Fruit fly (Drosophila melanogaster) whole organism, adult: Measurements from ENCODE around the gene Cyp1.

ENCODE experiments used
- CG11617 ChIP-seq: fragments of 200-800 bp; sonication (Bioruptor generic); optimal IDR thresholded peaks from 2 replicates; lab custom pipeline; 2017; ENCODE audit warnings: mild to moderate bottlenecking, missing biosample characterization, missing genetic modification reagents, missing genetic modification characterization
- CG12768 ChIP-seq: fragments of 200-800 bp; sonication (Bioruptor generic); optimal IDR thresholded peaks from 2 replicates; lab custom pipeline; 2017; ENCODE audit warnings: missing biosample characterization, missing genetic modification characterization, mild to moderate bottlenecking, moderate library complexity, missing genetic modification reagents
- CG14711 ChIP-seq: fragments of 200-800 bp; sonication (Bioruptor generic); optimal IDR thresholded peaks from 2 replicates; lab custom pipeline; 2018; ENCODE audit warnings: missing biosample characterization, mild to moderate bottlenecking, missing genetic modification characterization, moderate library complexity
- CG1620 ChIP-seq: fragments of 200-800 bp; sonication (Bioruptor generic); optimal IDR thresholded peaks from 2 replicates; lab custom pipeline; 2016; ENCODE audit warnings: missing biosample characterization, missing genetic modification characterization
- CG33017 ChIP-seq: fragments of 200-800 bp; sonication (Bioruptor generic); optimal IDR thresholded peaks from 2 replicates; lab custom pipeline; 2018; ENCODE audit warnings: missing biosample characterization, mild to moderate bottlenecking, missing genetic modification characterization, moderate library complexity
- CG5204 ChIP-seq: fragments of 200-800 bp; sonication (Bioruptor generic); optimal IDR thresholded peaks from 2 replicates; lab custom pipeline; 2016; ENCODE audit warnings: missing biosample characterization, missing genetic modification characterization
- CG7045 ChIP-seq: fragments of 200-800 bp; sonication (Bioruptor generic); optimal IDR thresholded peaks from 2 replicates; lab custom pipeline; 2017; ENCODE audit warnings: missing biosample characterization, mild to moderate bottlenecking, missing genetic modification characterization
- CG7101 ChIP-seq: fragments of 200-800 bp; sonication (Bioruptor generic); optimal IDR thresholded peaks from 2 replicates; lab custom pipeline; 2018; ENCODE audit warnings: missing biosample characterization, mild to moderate bottlenecking, missing genetic modification characterization, moderate library complexity
- Clk ChIP-seq: fragments of 200-800 bp; sonication (Bioruptor generic); optimal IDR thresholded peaks from 2 replicates; lab custom pipeline; 2017; ENCODE audit warnings: missing biosample characterization, missing genetic modification characterization
- Crg-1 ChIP-seq: fragments of 200-800 bp; sonication (Bioruptor generic); optimal IDR thresholded peaks from 2 replicates; lab custom pipeline; 2016; ENCODE audit warnings: missing biosample characterization, missing genetic modification characterization
- Hr96 ChIP-seq: fragments of 200-800 bp; sonication (Bioruptor generic); optimal IDR thresholded peaks from 2 replicates; lab custom pipeline; 2016; ENCODE audit warnings: missing biosample characterization, missing genetic modification characterization
- Mnt ChIP-seq: fragments of 200-800 bp; sonication (Bioruptor generic); optimal IDR thresholded peaks from 2 replicates; lab custom pipeline; 2016; ENCODE audit warnings: missing biosample characterization, mild to moderate bottlenecking, missing genetic modification characterization
- bab1 ChIP-seq: fragments of 200-800 bp; sonication (Bioruptor generic); optimal IDR thresholded peaks from 3 replicates; lab custom pipeline; 2019; ENCODE audit warnings: missing biosample characterization, mild to moderate bottlenecking, missing genetic modification characterization, moderate library complexity
- cic ChIP-seq: fragments of 200-800 bp; sonication (Bioruptor generic); optimal IDR thresholded peaks from 2 replicates; lab custom pipeline; 2017; ENCODE audit warnings: missing biosample characterization, mild to moderate bottlenecking, missing genetic modification characterization, moderate library complexity
- cnc ChIP-seq, 2 experiments: fragments of >200 bp; optimal IDR thresholded peaks; 2 replicates each; lab custom pipeline; 2017
- kay ChIP-seq: fragments of 200-800 bp; sonication (Bioruptor generic); peaks from one replicate; lab custom pipeline; 2016; ENCODE audit warnings: missing biosample characterization, missing genetic modification characterization, borderline replicate concordance
- ovo ChIP-seq: fragments of 200-800 bp; sonication (Bioruptor generic); optimal IDR thresholded peaks from 2 replicates; lab custom pipeline; 2016; ENCODE audit warnings: missing biosample characterization, missing genetic modification characterization
- pad ChIP-seq: fragments of 200-800 bp; sonication (Bioruptor generic); optimal IDR thresholded peaks from 3 replicates; lab custom pipeline; 2017; ENCODE audit warnings: missing biosample characterization, missing genetic modification characterization, mild to moderate bottlenecking, moderate library complexity, missing genetic modification reagents
- tj ChIP-seq: fragments of 200-800 bp; sonication (Bioruptor generic); optimal IDR thresholded peaks from 3 replicates; lab custom pipeline; 2017; ENCODE audit warnings: missing biosample characterization, mild to moderate bottlenecking, missing genetic modification characterization, moderate library complexity
- toe ChIP-seq: fragments of 200-800 bp; sonication (Bioruptor generic); optimal IDR thresholded peaks from 2 replicates; lab custom pipeline; 2016; ENCODE audit warnings: missing biosample characterization, missing genetic modification characterization

Gene Cyp1

dm6 chrX:16335107-16335642 is 15.0 kb upstream of the Cyp1 start:
- TF ChIP-seq tj (GFP tag; lab: Kevin White, UChicago) (peak; percentile 75), cic (peak; percentile 28), CG1620 (peak; percentile 57), Crg-1 (GFP tag; lab: Kevin White, UChicago) (peak; percentile 79), CG7101 (peak; percentile 86), CG14711 (tag; lab: Kevin White, UChicago) (peak; percentile 75), CG33017 (tag; lab: Kevin White, UChicago) (peak; percentile 64), bab1 (GFP tag; lab: Kevin White, UChicago) (peak; percentile 62), kay (peak; percentile 47), Hr96 (GFP tag; lab: Kevin White, UChicago) (no peak), Clk (no peak), cnc (optimal IDR thresholded peaks at IDR 0.05; lab: Kevin White, UChicago) (no peak), CG5204 (GFP tag; lab: Kevin White, UChicago) (peak; percentile 70), CG12768 (GFP tag; lab: Kevin White, UChicago) (peak; percentile 65), pad (GFP tag; lab: Kevin White, UChicago) (peak; percentile 53), ovo (GFP tag; lab: Kevin White, UChicago) (peak; percentile 70), Mnt (GFP tag; lab: Kevin White, UChicago) (peak; percentile 89), toe (peak; percentile 51), CG7045 (GFP tag; lab: Kevin White, UChicago) (peak; percentile 58), CG11617 (GFP tag; lab: Kevin White, UChicago) (peak; percentile 89)

DNA sequence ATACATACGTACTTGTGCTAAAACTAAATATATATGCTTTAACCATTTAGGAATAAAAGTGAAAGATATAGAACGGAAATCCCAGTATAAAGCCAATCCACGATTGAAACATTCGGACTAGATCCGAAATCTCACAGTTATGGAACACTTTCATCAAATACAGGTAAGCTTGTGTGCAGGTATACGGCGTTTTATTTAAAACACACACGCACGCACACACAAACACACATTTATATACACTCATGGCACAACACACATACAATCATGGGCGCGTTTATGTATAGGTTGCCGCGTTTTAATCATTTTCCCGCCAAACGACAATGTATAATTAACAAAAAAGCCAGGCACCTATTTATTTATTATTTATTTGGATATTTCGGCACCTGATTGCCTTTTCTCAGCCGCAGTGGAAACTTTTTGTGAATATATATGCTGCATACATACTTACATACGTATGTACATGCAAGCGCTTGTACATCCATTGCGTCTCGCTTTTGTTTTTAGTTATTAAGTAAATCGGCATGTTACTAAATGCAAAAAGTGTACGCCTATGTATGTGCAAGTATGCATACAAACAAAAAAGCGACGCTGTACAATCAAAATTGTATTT is 14.2 kb upstream of the Cyp1 start:
- TF ChIP-seq Clk (no peak), Crg-1 (GFP tag; lab: Kevin White, UChicago) (no peak), Hr96 (GFP tag; lab: Kevin White, UChicago) (no peak), Mnt (GFP tag; lab: Kevin White, UChicago) (peak; percentile 43), CG7101 (no peak), kay (no peak), cic (peak; percentile 20)

DNA sequence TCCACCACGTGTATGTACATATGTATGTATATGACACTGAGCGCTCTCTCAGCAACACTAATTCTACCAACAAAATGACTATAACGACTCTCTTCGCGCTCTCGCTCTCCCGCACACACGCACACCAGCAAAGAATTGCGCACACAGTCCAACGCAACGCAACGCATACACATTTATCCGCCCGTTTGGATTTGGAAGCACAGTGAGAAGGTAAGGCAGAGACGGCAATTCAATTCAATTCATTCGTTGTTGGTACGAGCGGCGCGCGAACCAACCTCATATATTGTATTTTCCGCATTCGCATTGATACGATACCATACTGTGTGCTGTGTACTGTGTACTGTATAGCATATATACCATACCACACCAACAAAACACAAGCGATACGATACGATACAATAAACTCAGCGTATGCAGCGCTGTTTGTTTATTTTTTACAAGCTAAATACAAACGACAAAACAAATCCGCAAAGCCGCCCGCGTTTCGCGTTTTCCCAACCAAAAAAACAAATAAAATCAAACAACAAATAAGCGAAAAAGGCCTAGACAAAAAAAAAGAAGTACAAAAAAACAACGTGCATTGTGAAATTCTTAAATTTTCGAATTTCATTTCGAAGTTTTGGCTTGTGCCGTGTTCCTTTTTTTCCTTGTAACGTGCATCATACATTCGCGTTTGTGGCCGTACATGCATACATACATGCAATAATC is 13.4 kb upstream of the Cyp1 start, which contains the start of the genes CG9921 and Dsp1:
CG9921 (minus strand) TSS at position 167 of the 708 bp plus-strand sequence.
Dsp1 (plus strand) TSS at position 179 of the 708 bp plus-strand sequence.
- peak; percentile 16 for TF ChIP-seq CG1620
- no peak for TF ChIP-seq Crg-1 (GFP tag; lab: Kevin White, UChicago)
- no peak for TF ChIP-seq CG33017 (tag; lab: Kevin White, UChicago)
- TF ChIP-seq Hr96 (GFP tag; lab: Kevin White, UChicago) = peak; percentile 20
- no peak for TF ChIP-seq CG11617 (GFP tag; lab: Kevin White, UChicago)
- TF ChIP-seq bab1 (GFP tag; lab: Kevin White, UChicago) = peak; percentile 24
- TF ChIP-seq kay = peak; percentile 6
- TF ChIP-seq Clk = no peak
- TF ChIP-seq toe = no peak
- peak; percentile 1 for TF ChIP-seq CG7101
- TF ChIP-seq Mnt (GFP tag; lab: Kevin White, UChicago) = peak; percentile 93
- peak; percentile 96 for TF ChIP-seq cic
- no peak for TF ChIP-seq CG5204 (GFP tag; lab: Kevin White, UChicago)
- peak; percentile 38 for TF ChIP-seq CG12768 (GFP tag; lab: Kevin White, UChicago)
- no peak for TF ChIP-seq CG7045 (GFP tag; lab: Kevin White, UChicago)
- no peak for TF ChIP-seq tj (GFP tag; lab: Kevin White, UChicago)
- TF ChIP-seq ovo (GFP tag; lab: Kevin White, UChicago) = peak; percentile 13
- TF ChIP-seq cnc (optimal IDR thresholded peaks at IDR 0.05; lab: Kevin White, UChicago) = no peak
- TF ChIP-seq pad (GFP tag; lab: Kevin White, UChicago) = no peak
- peak; percentile 22 for TF ChIP-seq CG14711 (tag; lab: Kevin White, UChicago)

- peak; percentile 92 for TF ChIP-seq Crg-1 (GFP tag; lab: Kevin White, UChicago)
- TF ChIP-seq Hr96 (GFP tag; lab: Kevin White, UChicago) = no peak
- TF ChIP-seq CG7045 (GFP tag; lab: Kevin White, UChicago) = peak; percentile 95
- peak; percentile 88 for TF ChIP-seq Mnt (GFP tag; lab: Kevin White, UChicago)
- TF ChIP-seq cic = peak; percentile 83
- peak; percentile 83 for TF ChIP-seq toe
- peak; percentile 82 for TF ChIP-seq CG1620
- TF ChIP-seq bab1 (GFP tag; lab: Kevin White, UChicago) = peak; percentile 95
- peak; percentile 95 for TF ChIP-seq CG33017 (tag; lab: Kevin White, UChicago)
- TF ChIP-seq cnc (optimal IDR thresholded peaks at IDR 0.05; lab: Kevin White, UChicago) = no peak
- peak; percentile 95 for TF ChIP-seq CG12768 (GFP tag; lab: Kevin White, UChicago)
- TF ChIP-seq Clk = peak; percentile 84
- peak; percentile 94 for TF ChIP-seq CG5204 (GFP tag; lab: Kevin White, UChicago)
- peak; percentile 98 for TF ChIP-seq CG7101
- TF ChIP-seq kay = peak; percentile 80
- TF ChIP-seq tj (GFP tag; lab: Kevin White, UChicago) = peak; percentile 85
- peak; percentile 95 for TF ChIP-seq ovo (GFP tag; lab: Kevin White, UChicago)
- peak; percentile 98 for TF ChIP-seq CG11617 (GFP tag; lab: Kevin White, UChicago)
- TF ChIP-seq CG14711 (tag; lab: Kevin White, UChicago) = peak; percentile 94
- peak; percentile 91 for TF ChIP-seq pad (GFP tag; lab: Kevin White, UChicago)
Measured at dm6 chrX:16332615-16333288, 12.6 kb upstream of the Cyp1 start.
